Fruit fly (Drosophila melanogaster) whole organism, embryonic: ENCODE measurements around the gene CG31161.

Experiments used
- Aef1 ChIP-seq: fragments of 200-800 bp; sonication (Bioruptor generic); IDR thresholded peaks from 3 replicates; pipeline ENCODE4 v1.3.6; 2022; ENCODE audit warnings: missing biosample characterization, missing genetic modification characterization
- Antp ChIP-seq: fragments of 200-800 bp; sonication (Bioruptor generic); optimal IDR thresholded peaks from 3 replicates; lab custom pipeline; 2016; ENCODE audit warnings: missing biosample characterization, missing genetic modification characterization
- Atf3 ChIP-seq: fragments of 200-800 bp; sonication (Bioruptor generic); optimal IDR thresholded peaks from 3 replicates; lab custom pipeline; 2016; ENCODE audit warnings: missing biosample characterization, missing genetic modification characterization
- CG10979 ChIP-seq: fragments of 200-800 bp; sonication (Bioruptor generic); optimal IDR thresholded peaks from 2 replicates; lab custom pipeline; 2018; ENCODE audit warnings: missing biosample characterization, mild to moderate bottlenecking, missing genetic modification characterization, moderate library complexity
- CG11723 ChIP-seq: fragments of 200-800 bp; sonication (Bioruptor generic); optimal IDR thresholded peaks from 2 replicates; lab custom pipeline; 2017; ENCODE audit warnings: missing biosample characterization, mild to moderate bottlenecking, missing genetic modification characterization
- CG12942 ChIP-seq: fragments of 200-800 bp; sonication (Bioruptor generic); optimal IDR thresholded peaks from 3 replicates; lab custom pipeline; 2016; ENCODE audit warnings: missing biosample characterization, missing genetic modification characterization
- CG14050 ChIP-seq: fragments of 200-800 bp; sonication (Bioruptor generic); IDR thresholded peaks from 3 replicates; pipeline ENCODE4 v1.3.6; 2022; ENCODE audit warnings: missing biosample characterization, missing genetic modification characterization
- CG14441 ChIP-seq: fragments of 200-800 bp; sonication (Bioruptor generic); IDR thresholded peaks from 2 replicates; pipeline ENCODE4 v1.3.6; 2022; ENCODE audit warnings: missing biosample characterization, missing genetic modification characterization
- CG17359 ChIP-seq: fragments of 200-800 bp; sonication (Bioruptor generic); optimal IDR thresholded peaks from 3 replicates; lab custom pipeline; 2018; ENCODE audit warnings: missing biosample characterization, mild to moderate bottlenecking, missing genetic modification characterization, moderate library complexity
- CG2120 ChIP-seq: fragments of 200-800 bp; sonication (Bioruptor generic); optimal IDR thresholded peaks from 3 replicates; lab custom pipeline; 2016; ENCODE audit warnings: missing biosample characterization, missing genetic modification characterization
- CG2129 ChIP-seq: fragments of 200-800 bp; sonication (Bioruptor generic); IDR thresholded peaks from 2 replicates; pipeline ENCODE4 v1.3.6; 2022; ENCODE audit warnings: missing biosample characterization, missing genetic modification characterization; ENCODE audit not compliant: partially characterized antibody
- CG2202 ChIP-seq: fragments of 200-800 bp; sonication (Bioruptor generic); optimal IDR thresholded peaks from 2 replicates; lab custom pipeline; 2018; ENCODE audit warnings: missing biosample characterization, mild to moderate bottlenecking, missing genetic modification characterization
- CG2875 ChIP-seq: fragments of 200-800 bp; sonication (Bioruptor generic); optimal IDR thresholded peaks from 2 replicates; lab custom pipeline; 2017; ENCODE audit warnings: missing biosample characterization, mild to moderate bottlenecking, missing genetic modification characterization, missing genetic modification reagents
- CG30403 ChIP-seq: fragments of 200-800 bp; sonication (Bioruptor generic); optimal IDR thresholded peaks from 3 replicates; lab custom pipeline; 2016; ENCODE audit warnings: missing biosample characterization, missing genetic modification characterization
- CG3163 ChIP-seq: fragments of 200-800 bp; sonication (Bioruptor generic); optimal IDR thresholded peaks from 3 replicates; lab custom pipeline; 2016; ENCODE audit warnings: missing biosample characterization, missing genetic modification characterization
- CG3838 ChIP-seq: fragments of 200-800 bp; sonication (Bioruptor generic); optimal IDR thresholded peaks from 3 replicates; lab custom pipeline; 2016; ENCODE audit warnings: missing biosample characterization, missing genetic modification characterization
- CG42726 ChIP-seq: fragments of 200-800 bp; sonication (Bioruptor generic); IDR thresholded peaks from 2 replicates; pipeline ENCODE4 v1.3.6; 2022; ENCODE audit warnings: missing biosample characterization, missing genetic modification characterization; ENCODE audit not compliant: partially characterized antibody
- CG4360 ChIP-seq: fragments of 200-800 bp; sonication (Bioruptor generic); IDR thresholded peaks from 2 replicates; pipeline ENCODE4 v1.3.6; 2022; ENCODE audit warnings: missing biosample characterization, missing genetic modification characterization
- CG4820 ChIP-seq: fragments of 200-800 bp; sonication (Bioruptor generic); optimal IDR thresholded peaks from 3 replicates; lab custom pipeline; 2016; ENCODE audit warnings: missing biosample characterization, missing genetic modification characterization
- CG5180 ChIP-seq: fragments of 200-800 bp; sonication (Bioruptor generic); optimal IDR thresholded peaks from 3 replicates; lab custom pipeline; 2017; ENCODE audit warnings: missing biosample characterization, missing genetic modification characterization, mild to moderate bottlenecking, moderate library complexity, missing genetic modification reagents
- CG7357 ChIP-seq: fragments of 200-800 bp; sonication (Bioruptor generic); IDR thresholded peaks from 3 replicates; pipeline ENCODE4 v1.3.6; 2022; ENCODE audit warnings: missing biosample characterization, missing genetic modification characterization
- CG7745 ChIP-seq: fragments of 200-800 bp; sonication (Bioruptor generic); optimal IDR thresholded peaks from 2 replicates; lab custom pipeline; 2018; ENCODE audit warnings: missing biosample characterization, mild to moderate bottlenecking, missing genetic modification characterization, moderate library complexity
- CG9609 ChIP-seq: fragments of 200-800 bp; sonication (Bioruptor generic); optimal IDR thresholded peaks from 3 replicates; lab custom pipeline; 2016; ENCODE audit warnings: missing biosample characterization, missing genetic modification characterization
- CG9876 ChIP-seq: fragments of 200-800 bp; sonication (Bioruptor generic); optimal IDR thresholded peaks from 2 replicates; lab custom pipeline; 2016; ENCODE audit warnings: missing biosample characterization, missing genetic modification characterization
- Dfd ChIP-seq, 2 experiments: fragments of >200 bp; optimal IDR thresholded peaks; 2 replicates each; lab custom pipeline; 2017; ENCODE audit warnings: missing biosample characterization in 2 of 2, missing genetic modification characterization in 2 of 2
- HHEX ChIP-seq: fragments of 200-800 bp; sonication (Bioruptor generic); optimal IDR thresholded peaks from 3 replicates; lab custom pipeline; 2017; ENCODE audit warnings: missing biosample characterization, mild to moderate bottlenecking, missing genetic modification characterization, missing genetic modification reagents
- HLHmδ ChIP-seq: fragments of 200-800 bp; sonication (Bioruptor generic); optimal IDR thresholded peaks from 2 replicates; lab custom pipeline; 2018; ENCODE audit warnings: missing biosample characterization, mild to moderate bottlenecking, missing genetic modification characterization, moderate library complexity
- Hsf ChIP-seq: fragments of 200-800 bp; sonication (Bioruptor generic); optimal IDR thresholded peaks from 3 replicates; lab custom pipeline; 2016; ENCODE audit warnings: missing biosample characterization, missing genetic modification characterization
- Lhr ChIP-seq: fragments of 200-800 bp; sonication (Bioruptor generic); optimal IDR thresholded peaks from 3 replicates; lab custom pipeline; 2017; ENCODE audit warnings: mild to moderate bottlenecking, missing biosample characterization, missing genetic modification reagents, missing genetic modification characterization
- MTF-1 ChIP-seq: fragments of 200-800 bp; sonication (Bioruptor generic); optimal IDR thresholded peaks from 2 replicates; lab custom pipeline; 2018; ENCODE audit warnings: missing biosample characterization, mild to moderate bottlenecking, missing genetic modification characterization, borderline replicate concordance
- Max ChIP-seq: fragments of 200-800 bp; sonication (Bioruptor generic); optimal IDR thresholded peaks from 2 replicates; lab custom pipeline; 2016; ENCODE audit warnings: missing biosample characterization, mild to moderate bottlenecking, missing genetic modification characterization
- NfI ChIP-seq: fragments of 200-800 bp; sonication (Bioruptor generic); optimal IDR thresholded peaks from 3 replicates; lab custom pipeline; 2018; ENCODE audit warnings: missing biosample characterization, mild to moderate bottlenecking, missing genetic modification characterization, moderate library complexity
- Opbp ChIP-seq: fragments of 200-800 bp; sonication (Bioruptor generic); IDR thresholded peaks from 3 replicates; pipeline ENCODE4 v1.3.6; 2022; ENCODE audit warnings: missing biosample characterization, missing genetic modification characterization; ENCODE audit not compliant: partially characterized antibody
- PHDP ChIP-seq: fragments of 200-800 bp; sonication (Bioruptor generic); optimal IDR thresholded peaks from 3 replicates; lab custom pipeline; 2018; ENCODE audit warnings: missing biosample characterization, mild to moderate bottlenecking, missing genetic modification characterization, moderate library complexity
- Pdp1 ChIP-seq, 2 experiments: fragments of 200-800 bp; sonication (Bioruptor generic); optimal IDR thresholded peaks; 3 replicates each; lab custom pipeline; 2016; ENCODE audit warnings: missing biosample characterization in 2 of 2, missing genetic modification characterization in 2 of 2, mild to moderate bottlenecking in 1 of 2, moderate library complexity in 1 of 2
- cad ChIP-seq: fragments of >200 bp; optimal IDR thresholded peaks from 2 replicates; lab custom pipeline; 2017; ENCODE audit warnings: missing biosample characterization, missing genetic modification characterization
- chif ChIP-seq, 2 experiments: fragments of 200-800 bp; sonication (Bioruptor generic); optimal IDR thresholded peaks; 3 replicates each; lab custom pipeline; 2016; ENCODE audit warnings: missing biosample characterization in 2 of 2, missing genetic modification characterization in 2 of 2
- cwo ChIP-seq: fragments of 200-800 bp; sonication (Bioruptor generic); optimal IDR thresholded peaks from 3 replicates; lab custom pipeline; 2017; ENCODE audit warnings: missing biosample characterization, missing genetic modification characterization, mild to moderate bottlenecking, moderate library complexity, missing genetic modification reagents
- disco-r ChIP-seq: fragments of 200-800 bp; sonication (Bioruptor generic); optimal IDR thresholded peaks from 2 replicates; lab custom pipeline; 2016; ENCODE audit warnings: missing biosample characterization, missing genetic modification characterization
- ftz-f1 ChIP-seq: fragments of 200-800 bp; sonication (Bioruptor generic); optimal IDR thresholded peaks from 2 replicates; lab custom pipeline; 2016; ENCODE audit warnings: missing biosample characterization, missing genetic modification characterization
- gce ChIP-seq: fragments of 200-800 bp; sonication (Bioruptor generic); IDR thresholded peaks from 3 replicates; pipeline ENCODE4 v1.3.6; 2022; ENCODE audit warnings: missing biosample characterization, missing genetic modification characterization
- gcm ChIP-seq: fragments of 200-800 bp; sonication (Bioruptor generic); optimal IDR thresholded peaks from 2 replicates; lab custom pipeline; 2019; ENCODE audit warnings: missing biosample characterization, mild to moderate bottlenecking, missing genetic modification characterization, moderate library complexity
- jigr1 ChIP-seq: fragments of 200-800 bp; sonication (Bioruptor generic); IDR thresholded peaks from 3 replicates; pipeline ENCODE4 v1.3.6; 2022; ENCODE audit warnings: missing biosample characterization, missing genetic modification characterization
- mirr ChIP-seq: fragments of 200-800 bp; sonication (Bioruptor generic); optimal IDR thresholded peaks from 3 replicates; lab custom pipeline; 2018; ENCODE audit warnings: missing biosample characterization, mild to moderate bottlenecking, missing genetic modification characterization
- nom ChIP-seq: fragments of 200-800 bp; sonication (Bioruptor generic); optimal IDR thresholded peaks from 2 replicates; lab custom pipeline; 2017; ENCODE audit warnings: missing biosample characterization, missing genetic modification characterization, mild to moderate bottlenecking, moderate library complexity, missing genetic modification reagents
- org-1 ChIP-seq: fragments of 200-800 bp; sonication (Bioruptor generic); optimal IDR thresholded peaks from 2 replicates; lab custom pipeline; 2017; ENCODE audit warnings: missing biosample characterization, missing genetic modification characterization
- row ChIP-seq: fragments of 200-800 bp; sonication (Bioruptor generic); IDR thresholded peaks from 3 replicates; pipeline ENCODE4 v1.3.6; 2022; ENCODE audit warnings: missing biosample characterization, missing genetic modification characterization
- wor ChIP-seq: fragments of 200-800 bp; sonication (Bioruptor generic); IDR thresholded peaks from 2 replicates; pipeline ENCODE4 v1.3.6; 2022; ENCODE audit warnings: missing biosample characterization, missing genetic modification characterization
- zfh1 ChIP-seq: fragments of 200-800 bp; sonication (Bioruptor generic); IDR thresholded peaks from 3 replicates; pipeline ENCODE4 v1.3.6; 2022; ENCODE audit warnings: missing biosample characterization, missing genetic modification characterization

The CG31161 gene

dm6 chr3R:22625514-22626333 lies 9.4 kb downstream of the CG31161 start (continued):
- TF ChIP-seq disco-r (GFP tag; lab: Kevin White, UChicago) (no peak), org-1 (GFP tag; lab: Kevin White, UChicago) (peak; percentile 2), MTF-1 (GFP tag; lab: Kevin White, UChicago) (no peak), chif (GFP tag; optimal IDR thresholded peaks at IDR 0.05; lab: Kevin White, UChicago) (no peak), HHEX (GFP tag; lab: Kevin White, UChicago) (peak; percentile 41), CG7745 (tag; lab: Kevin White, UChicago) (no peak), ftz-f1 (GFP tag; lab: Kevin White, UChicago) (no peak), Opbp (no peak), CG7357 (no peak), cad (GFP tag; lab: Kevin White, UChicago) (no peak), jigr1 (GFP tag; lab: Robert Waterston, UW) (no peak), CG9609 (GFP tag; lab: Kevin White, UChicago) (no peak), CG2875 (peak; percentile 64), CG17359 (tag; lab: Kevin White, UChicago) (peak; percentile 23), nom (GFP tag; lab: Kevin White, UChicago) (no peak), CG2129 (GFP tag; lab: Robert Waterston, UW) (no peak), zfh1 (GFP tag; lab: Robert Waterston, UW) (0 out of 3 replicates have a peak, but pooled peaks have one; percentile 3), CG30403 (GFP tag; lab: Kevin White, UChicago) (peak; percentile 63), CG5180 (no peak), gcm (GFP tag; lab: Kevin White, UChicago) (peak; percentile 38), CG11723 (peak; percentile 8), CG2120 (GFP tag; lab: Kevin White, UChicago) (peak; percentile 37), NfI (GFP tag; lab: Kevin White, UChicago) (no peak), wor (GFP tag; lab: Robert Waterston, UW) (no peak), CG4820 (GFP tag; lab: Kevin White, UChicago) (peak; percentile 11), Pdp1 (GFP tag; optimal IDR thresholded peaks at IDR 0.05; lab: Kevin White, UChicago) (no peak), CG12942 (GFP tag; lab: Kevin White, UChicago) (no peak), Max (peak; percentile 13), CG14441 (GFP tag; lab: Robert Waterston, UW) (no peak), gce (GFP tag; lab: Robert Waterston, UW) (no peak), Hsf (peak; percentile 15), Dfd (GFP tag; optimal IDR thresholded peaks at IDR 0.05; lab: Kevin White, UChicago) (no peak), CG42726 (GFP tag; lab: Robert Waterston, UW) (no peak), row (peak; percentile 49; the same call in 2 of the 3 replicates), cwo (GFP tag; lab: Kevin White, UChicago) (no peak), HLHmδ (GFP tag; lab: Kevin White, UChicago) (no peak), mirr (GFP tag; lab: Kevin White, UChicago) (no peak), Antp (GFP tag; lab: Kevin White, UChicago) (no peak), Lhr (no peak), CG4360 (GFP tag; lab: Robert Waterston, UW) (no peak), Aef1 (GFP tag; lab: Robert Waterston, UW) (0 out of 3 replicates have a peak, but pooled peaks have one; percentile 20), CG3838 (GFP tag; lab: Kevin White, UChicago) (no peak), CG9876 (GFP tag; lab: Kevin White, UChicago) (no peak), CG10979 (tag; lab: Kevin White, UChicago) (peak; percentile 74), CG2202 (tag; lab: Kevin White, UChicago) (no peak), CG14050 (GFP tag; lab: Robert Waterston, UW) (no peak), Atf3 (GFP tag; lab: Kevin White, UChicago) (no peak), PHDP (tag; lab: Kevin White, UChicago) (peak; percentile 46), CG3163 (GFP tag; lab: Kevin White, UChicago) (no peak)
